Worm (Caenorhabditis elegans) whole organism, young adult: ENCODE data around the gene srx-111.

Experiments used
- F39B2.1 ChIP-seq: fragments of 200-800 bp; sonication (Bioruptor generic); IDR thresholded peaks from 2 replicates; pipeline ENCODE4 v1.3.6; 2022; ENCODE audit warnings: missing genetic modification reagents, missing genetic modification characterization, missing compliant biosample characterization
- dpl-1 ChIP-seq: fragments of 150-350 bp; optimal IDR thresholded peaks from 2 replicates; lab custom pipeline; 2014; ENCODE audit warnings: missing biosample characterization, missing genetic modification reagents, missing genetic modification characterization
- lir-1 ChIP-seq: fragments of 200-800 bp; sonication (Bioruptor generic); conservative IDR thresholded peaks from 2 replicates; pipeline ENCODE4 v1.3.6; 2022; ENCODE audit warnings: missing genetic modification reagents, missing genetic modification characterization, missing compliant biosample characterization
- lsy-27 ChIP-seq: sonication (generic microtip); optimal IDR thresholded peaks from 2 replicates; lab custom pipeline; 2017; ENCODE audit warnings: missing genetic modification characterization, mild to moderate bottlenecking, missing compliant biosample characterization, antibody characterized with exemption, missing genotype, borderline replicate concordance; ENCODE audit not compliant: insufficient read depth
- madf-10 ChIP-seq: sonication (generic microtip); optimal IDR thresholded peaks from 2 replicates; lab custom pipeline; 2016; ENCODE audit warnings: mild to moderate bottlenecking, missing genetic modification characterization, missing compliant biosample characterization
- pha-4 ChIP-seq: fragments of 150-350 bp; sonication (generic microtip); optimal IDR thresholded peaks from 2 replicates; lab custom pipeline; 2014; ENCODE audit warnings: missing biosample characterization, missing genetic modification reagents, missing genetic modification characterization

ce11 chrII:3716961-3717360, 40.6 kb upstream of the srx-111 start, which contains the start of gene fbxc-52:
- TF ChIP-seq pha-4 (tag; lab: Kevin White, UChicago) (no peak), madf-10 (no peak), F39B2.1 (GFP tag; lab: Robert Waterston, UW) (no peak), lir-1 (GFP tag; lab: Robert Waterston, UW) (no peak), dpl-1 (GFP tag; lab: Kevin White, UChicago) (no peak), lsy-27 (tag; lab: Kevin White, UChicago) (no peak)
